Worm (Caenorhabditis elegans): Measurements from ENCODE around the gene ZK355.8.
A peak's percentile ranks its signal among the peaks of the same experiment; 100 is the strongest.

- no peak for TF ChIP-seq tlp-1 (tag; optimal IDR thresholded peaks at IDR 0.05)
- peak; percentile 24 for TF ChIP-seq nhr-11 (tag; optimal IDR thresholded peaks at IDR 0.05)
- peak; percentile 79 for TF ChIP-seq nhr-71 (tag; optimal IDR thresholded peaks at IDR 0.05)
- TF ChIP-seq lsy-2 (tag; optimal IDR thresholded peaks at IDR 0.05): peak; percentile 45 to 62
- TF ChIP-seq ceh-8 (GFP tag; optimal IDR thresholded peaks at IDR 0.05): no peak
Observed at ce11 chrII:2920817-2921458, 6.7 kb upstream of the ZK355.8 start.

All from whole organism, L1 larva.